Worm (Caenorhabditis elegans) whole organism, L2 larva: ENCODE results near the gene cdka-1.

ENCODE experiments used
- ZK546.5 ChIP-seq: sonication (generic microtip); optimal IDR thresholded peaks from 2 replicates; lab custom pipeline; 2017; ENCODE audit warnings: missing biosample characterization, missing genetic modification characterization
- egl-27 ChIP-seq: sonication (generic microtip); optimal IDR thresholded peaks from 3 replicates; lab custom pipeline; 2017; ENCODE audit warnings: missing biosample characterization, missing genetic modification reagents, missing genetic modification characterization
- lin-13 ChIP-seq: fragments of 150-350 bp; optimal IDR thresholded peaks from 2 replicates; lab custom pipeline; 2014; ENCODE audit warnings: missing biosample characterization, missing genetic modification reagents, missing genetic modification characterization
- lsy-2 ChIP-seq, 2 experiments: fragments of 150-350 bp in 1 of 2; sonication (generic microtip) in 1 of 2; optimal IDR thresholded peaks; 2 replicates each; lab custom pipeline; 2014 to 2017; ENCODE audit warnings: missing biosample characterization in 2 of 2, missing genetic modification characterization in 2 of 2
- nhr-11 ChIP-seq: fragments of 150-350 bp; optimal IDR thresholded peaks from 2 replicates; lab custom pipeline; 2014; ENCODE audit warnings: missing biosample characterization, missing genetic modification characterization
- nhr-6 ChIP-seq: fragments of 150-350 bp; optimal IDR thresholded peaks from 2 replicates; lab custom pipeline; 2014; ENCODE audit warnings: missing biosample characterization, missing genetic modification characterization
- skn-1 ChIP-seq: sonication (generic microtip); optimal IDR thresholded peaks from 2 replicates; lab custom pipeline; 2017; ENCODE audit warnings: missing biosample characterization, missing genetic modification characterization
- unc-39 ChIP-seq: fragments of 150-350 bp; optimal IDR thresholded peaks from 2 replicates; lab custom pipeline; 2014; ENCODE audit warnings: missing biosample characterization, missing genetic modification characterization
- ztf-4 ChIP-seq: fragments of 150-350 bp; optimal IDR thresholded peaks from 2 replicates; lab custom pipeline; 2014; ENCODE audit warnings: missing biosample characterization, missing genetic modification characterization

DNA sequence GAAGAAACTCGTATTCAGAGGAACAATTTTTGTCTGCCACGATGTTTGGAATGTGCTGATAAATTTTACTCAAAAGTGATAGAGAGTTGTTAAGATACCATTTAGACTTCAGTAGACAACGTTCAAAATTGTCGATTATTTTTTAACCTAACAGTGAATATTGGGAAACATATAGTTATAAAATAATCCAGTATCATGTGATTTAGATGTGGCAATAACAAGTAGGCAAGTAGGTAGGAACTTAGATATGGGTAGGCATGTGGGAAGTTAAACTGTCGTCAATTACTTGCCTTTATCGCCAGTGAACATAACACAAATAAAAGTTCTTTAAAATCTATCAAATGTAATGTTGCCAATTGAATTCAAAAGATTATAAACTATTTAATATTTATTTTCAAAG is 12.9 kb downstream of the cdka-1 start, which contains the start of gene T23F11.11:
- TF ChIP-seq egl-27 (tag; lab: Kevin White, UChicago) (no peak), ztf-4 (tag; lab: Kevin White, UChicago) (no peak), nhr-6 (tag; lab: Kevin White, UChicago) (no peak), lin-13 (GFP tag; lab: Kevin White, UChicago) (no peak), skn-1 (no peak), nhr-11 (tag; lab: Kevin White, UChicago) (no peak), ZK546.5 (tag; lab: Kevin White, UChicago) (no peak), lsy-2 (tag; optimal IDR thresholded peaks at IDR 0.05; lab: Kevin White, UChicago) (no peak), unc-39 (tag; lab: Kevin White, UChicago) (no peak)
